Fruit fly (Drosophila melanogaster): ENCODE measurements around the gene CG31546.

The CG31546 gene

dm6 chr3R:5668928-5669739 is 33.7 kb upstream of the CG31546 start, which contains the start of the genes Xe7 and Atg17 (continued):
- peak; percentile 89 for TF ChIP-seq CG1647 (GFP tag; optimal IDR thresholded peaks at IDR 0.05)
- TF ChIP-seq nom (GFP tag; optimal IDR thresholded peaks at IDR 0.05) = peak; percentile 31
- TF ChIP-seq CG10274 (GFP tag; optimal IDR thresholded peaks at IDR 0.05) = peak; percentile 76
- peak; percentile 85 for TF ChIP-seq CG15601 (tag; optimal IDR thresholded peaks at IDR 0.05)
- TF ChIP-seq danr (GFP tag; IDR thresholded peaks at IDR 0.05) = peak; percentile 83
- peak; percentile 25 for TF ChIP-seq CTCF (GFP tag; optimal IDR thresholded peaks at IDR 0.05)
- no peak for TF ChIP-seq Lpt (GFP tag; optimal IDR thresholded peaks at IDR 0.05)
- TF ChIP-seq tna (GFP tag; IDR thresholded peaks at IDR 0.05; ENCODE audit: partially characterized antibody) = no peak
- peak; percentile 77 for TF ChIP-seq CG4854 (GFP tag; optimal IDR thresholded peaks at IDR 0.05)
- 0 out of 2 replicates have a peak, but pooled peaks have one; percentile 35 for TF ChIP-seq sna (GFP tag; IDR thresholded peaks at IDR 0.05; ENCODE audit: partially characterized antibody)
- peak; percentile 16 for TF ChIP-seq en (GFP tag; optimal IDR thresholded peaks at IDR 0.05)
- peak; percentile 95 for TF ChIP-seq CG13424 (tag; optimal IDR thresholded peaks at IDR 0.05)
- peak; percentile 72 for TF ChIP-seq org-1 (GFP tag; optimal IDR thresholded peaks at IDR 0.05)
- peak; percentile 84 for TF ChIP-seq CHES-1-like (GFP tag; optimal IDR thresholded peaks at IDR 0.05)
- TF ChIP-seq pb (GFP tag; optimal IDR thresholded peaks at IDR 0.05) = peak; percentile 69
- TF ChIP-seq B-H2 (GFP tag; optimal IDR thresholded peaks at IDR 0.05) = peak; percentile 94
- TF ChIP-seq Xbp1 (GFP tag; optimal IDR thresholded peaks at IDR 0.05) = peak; percentile 95
- TF ChIP-seq tgo (GFP tag; IDR thresholded peaks at IDR 0.05) = peak; percentile 84
- peak; percentile 77 for TF ChIP-seq ara (GFP tag; IDR thresholded peaks at IDR 0.05)
- peak; percentile 30 for TF ChIP-seq CG11398 (GFP tag; optimal IDR thresholded peaks at IDR 0.05)
- TF ChIP-seq ro (GFP tag; IDR thresholded peaks at IDR 0.05) = peak; percentile 74
- TF ChIP-seq esg (GFP tag; conservative IDR thresholded peaks at IDR 0.05) = peak; percentile 93
- peak; percentile 76 for TF ChIP-seq Bdp1 (GFP tag; optimal IDR thresholded peaks at IDR 0.05)
- TF ChIP-seq CG32772 (GFP tag; IDR thresholded peaks at IDR 0.05) = peak; percentile 91
- TF ChIP-seq unpg (GFP tag; optimal IDR thresholded peaks at IDR 0.05) = peak; percentile 90
- TF ChIP-seq wek (GFP tag; optimal IDR thresholded peaks at IDR 0.05) = peak; percentile 70
- peak; percentile 80 for TF ChIP-seq ewg (GFP tag; optimal IDR thresholded peaks at IDR 0.05)
- peak; percentile 86 for TF ChIP-seq zfh1 (GFP tag; IDR thresholded peaks at IDR 0.05)
- TF ChIP-seq row (GFP tag; IDR thresholded peaks at IDR 0.05) = peak; percentile 95
- TF ChIP-seq CG8944 (GFP tag; optimal IDR thresholded peaks at IDR 0.05) = peak; percentile 92
- TF ChIP-seq gt (GFP tag; IDR thresholded peaks at IDR 0.05) = peak; percentile 78
- peak; percentile 94 for TF ChIP-seq CG2678 (tag; optimal IDR thresholded peaks at IDR 0.05)
- peak; percentile 83 for TF ChIP-seq vvl (GFP tag; IDR thresholded peaks at IDR 0.05)
- peak; percentile 52 for TF ChIP-seq NK7.1 (GFP tag; optimal IDR thresholded peaks at IDR 0.05)
- peak; percentile 3 to 86 for TF ChIP-seq bsh (GFP tag; optimal IDR thresholded peaks at IDR 0.05)
- peak; percentile 77 for TF ChIP-seq CG15011 (GFP tag; optimal IDR thresholded peaks at IDR 0.05)
- no peak for TF ChIP-seq D (optimal IDR thresholded peaks at IDR 0.05)
- peak; percentile 80 for TF ChIP-seq D (GFP tag; optimal IDR thresholded peaks at IDR 0.05)
- no peak for TF ChIP-seq hth (optimal IDR thresholded peaks at IDR 0.05)
- TF ChIP-seq eyg (GFP tag; optimal IDR thresholded peaks at IDR 0.05) = peak; percentile 57
- peak; percentile 68 for TF ChIP-seq CG34376 (GFP tag; optimal IDR thresholded peaks at IDR 0.05)
- peak; percentile 10 for TF ChIP-seq kni (GFP tag; optimal IDR thresholded peaks at IDR 0.05)
- TF ChIP-seq pzg (GFP tag; optimal IDR thresholded peaks at IDR 0.05) = peak; percentile 57
- peak in 1 of 2 experiments; percentile 93 for TF ChIP-seq Dfd (GFP tag; optimal IDR thresholded peaks at IDR 0.05)
- TF ChIP-seq CG13296 (GFP tag; optimal IDR thresholded peaks at IDR 0.05) = peak; percentile 82
- peak; percentile 72 for TF ChIP-seq CG5245 (GFP tag; optimal IDR thresholded peaks at IDR 0.05)
- TF ChIP-seq Fer1 (GFP tag; optimal IDR thresholded peaks at IDR 0.05) = peak; percentile 83
- TF ChIP-seq Atf-2 (GFP tag; optimal IDR thresholded peaks at IDR 0.05) = peak; percentile 85
- TF ChIP-seq bbx (GFP tag; IDR thresholded peaks at IDR 0.05; ENCODE audit: partially characterized antibody) = 0 out of 2 replicates have a peak, but pooled peaks have one; percentile 25
- TF ChIP-seq kay (GFP tag; optimal IDR thresholded peaks at IDR 0.05) = peak; percentile 76
